Fruit fly (Drosophila melanogaster) whole organism, embryonic: ENCODE results near the gene mahe.

Experiments used
- B-H2 ChIP-seq: fragments of 200-800 bp; sonication (Bioruptor generic); optimal IDR thresholded peaks from 2 replicates; lab custom pipeline; 2018; ENCODE audit warnings: missing biosample characterization, mild to moderate bottlenecking, missing genetic modification characterization
- CG10565 ChIP-seq: fragments of 200-800 bp; sonication (Bioruptor generic); optimal IDR thresholded peaks from 3 replicates; lab custom pipeline; 2016; ENCODE audit warnings: missing biosample characterization, mild to moderate bottlenecking, missing genetic modification characterization
- CG14965 ChIP-seq: fragments of 200-800 bp; sonication (Bioruptor generic); optimal IDR thresholded peaks from 2 replicates; lab custom pipeline; 2016; ENCODE audit warnings: missing biosample characterization, missing genetic modification characterization, borderline replicate concordance
- CG15514 ChIP-seq: fragments of 200-800 bp; sonication (Bioruptor generic); optimal IDR thresholded peaks from 3 replicates; lab custom pipeline; 2017; ENCODE audit warnings: missing biosample characterization, missing genetic modification characterization, mild to moderate bottlenecking, moderate library complexity, missing genetic modification reagents
- CG1602 ChIP-seq: fragments of 200-800 bp; sonication (Bioruptor generic); optimal IDR thresholded peaks from 3 replicates; lab custom pipeline; 2016; ENCODE audit warnings: missing biosample characterization, missing genetic modification characterization
- CG17359 ChIP-seq: fragments of 200-800 bp; sonication (Bioruptor generic); optimal IDR thresholded peaks from 3 replicates; lab custom pipeline; 2018; ENCODE audit warnings: missing biosample characterization, mild to moderate bottlenecking, missing genetic modification characterization, moderate library complexity
- CG18011 ChIP-seq: fragments of 200-800 bp; sonication (Bioruptor generic); optimal IDR thresholded peaks from 2 replicates; lab custom pipeline; 2017; ENCODE audit warnings: missing biosample characterization, missing genetic modification characterization, mild to moderate bottlenecking, moderate library complexity, missing genotype
- CG2120 ChIP-seq: fragments of 200-800 bp; sonication (Bioruptor generic); optimal IDR thresholded peaks from 3 replicates; lab custom pipeline; 2016; ENCODE audit warnings: missing biosample characterization, missing genetic modification characterization
- CG2678 ChIP-seq: fragments of 200-800 bp; sonication (Bioruptor generic); optimal IDR thresholded peaks from 3 replicates; lab custom pipeline; 2019; ENCODE audit warnings: missing biosample characterization, mild to moderate bottlenecking, missing genetic modification characterization, moderate library complexity
- CG2712 ChIP-seq: fragments of 200-800 bp; optimal IDR thresholded peaks from 3 replicates; lab custom pipeline; 2019; ENCODE audit warnings: missing biosample characterization, mild to moderate bottlenecking, missing genetic modification characterization, moderate library complexity
- CG2875 ChIP-seq: fragments of 200-800 bp; sonication (Bioruptor generic); optimal IDR thresholded peaks from 2 replicates; lab custom pipeline; 2017; ENCODE audit warnings: missing biosample characterization, mild to moderate bottlenecking, missing genetic modification characterization, missing genetic modification reagents
- CG42726 ChIP-seq: fragments of 200-800 bp; sonication (Bioruptor generic); IDR thresholded peaks from 2 replicates; pipeline ENCODE4 v1.3.6; 2022; ENCODE audit warnings: missing biosample characterization, missing genetic modification characterization; ENCODE audit not compliant: partially characterized antibody
- CG4360 ChIP-seq: fragments of 200-800 bp; sonication (Bioruptor generic); IDR thresholded peaks from 2 replicates; pipeline ENCODE4 v1.3.6; 2022; ENCODE audit warnings: missing biosample characterization, missing genetic modification characterization
- CG4617 ChIP-seq: fragments of 200-800 bp; sonication (Bioruptor generic); optimal IDR thresholded peaks from 3 replicates; lab custom pipeline; 2016; ENCODE audit warnings: missing biosample characterization, missing genetic modification characterization, borderline replicate concordance
- CG5245 ChIP-seq: fragments of 200-800 bp; sonication (Bioruptor generic); optimal IDR thresholded peaks from 3 replicates; lab custom pipeline; 2016; ENCODE audit warnings: missing biosample characterization, missing genetic modification characterization
- CG6254 ChIP-seq: fragments of 200-800 bp; sonication (Bioruptor generic); optimal IDR thresholded peaks from 3 replicates; lab custom pipeline; 2017; ENCODE audit warnings: mild to moderate bottlenecking, missing biosample characterization, missing genetic modification reagents, missing genetic modification characterization
- CG7745 ChIP-seq: fragments of 200-800 bp; sonication (Bioruptor generic); optimal IDR thresholded peaks from 2 replicates; lab custom pipeline; 2018; ENCODE audit warnings: missing biosample characterization, mild to moderate bottlenecking, missing genetic modification characterization, moderate library complexity
- CG7786 ChIP-seq: fragments of 200-800 bp; sonication (Bioruptor generic); optimal IDR thresholded peaks from 2 replicates; lab custom pipeline; 2016; ENCODE audit warnings: missing biosample characterization, missing genetic modification characterization
- CG8089 ChIP-seq: fragments of 200-800 bp; sonication (Bioruptor generic); optimal IDR thresholded peaks from 3 replicates; lab custom pipeline; 2016; ENCODE audit warnings: missing biosample characterization, missing genetic modification characterization
- CG8944 ChIP-seq: fragments of 200-800 bp; sonication (Bioruptor generic); optimal IDR thresholded peaks from 3 replicates; lab custom pipeline; 2016; ENCODE audit warnings: missing biosample characterization, missing genetic modification characterization
- CG9797 ChIP-seq: fragments of 200-800 bp; sonication (Bioruptor generic); optimal IDR thresholded peaks from 3 replicates; lab custom pipeline; 2018; ENCODE audit warnings: missing biosample characterization, mild to moderate bottlenecking, missing genetic modification characterization
- Dfd ChIP-seq, 2 experiments: fragments of >200 bp; optimal IDR thresholded peaks; 2 replicates each; lab custom pipeline; 2017; ENCODE audit warnings: missing biosample characterization in 2 of 2, missing genetic modification characterization in 2 of 2
- Dref ChIP-seq: fragments of 200-800 bp; sonication (Bioruptor generic); IDR thresholded peaks from 2 replicates; pipeline ENCODE4 v1.3.6; 2022; ENCODE audit warnings: missing biosample characterization, missing genetic modification characterization
- E2f2 ChIP-seq: fragments of 200-800 bp; sonication (Bioruptor generic); IDR thresholded peaks from 2 replicates; pipeline ENCODE4 v1.3.6; 2022; ENCODE audit warnings: missing biosample characterization, missing genetic modification characterization
- Hmr ChIP-seq: fragments of 200-800 bp; sonication (Bioruptor generic); optimal IDR thresholded peaks from 3 replicates; lab custom pipeline; 2017; ENCODE audit warnings: mild to moderate bottlenecking, missing biosample characterization, missing genetic modification reagents, missing genetic modification characterization
- Hr51 ChIP-seq, 2 experiments: fragments of 200-800 bp; sonication (Bioruptor generic); optimal IDR thresholded peaks; 2 replicates in 1 of 2; 3 replicates in 1 of 2; lab custom pipeline; 2016 to 2018; ENCODE audit warnings: missing biosample characterization in 2 of 2, missing genetic modification characterization in 2 of 2, mild to moderate bottlenecking in 1 of 2, moderate library complexity in 1 of 2
- MBD-R2 ChIP-seq: fragments of 200-800 bp; sonication (Bioruptor generic); IDR thresholded peaks from 2 replicates; pipeline ENCODE4 v1.3.6; 2022; ENCODE audit warnings: missing biosample characterization, missing genetic modification characterization
- Med ChIP-seq: fragments of 200-800 bp; sonication (Bioruptor generic); peaks from one replicate; lab custom pipeline; 2016; ENCODE audit warnings: missing biosample characterization, missing genetic modification characterization, mild to moderate bottlenecking, inconsistent platforms, moderate library complexity
- NC2α ChIP-seq: fragments of 200-800 bp; sonication (Bioruptor generic); optimal IDR thresholded peaks from 2 replicates; lab custom pipeline; 2016; ENCODE audit warnings: missing biosample characterization, missing genetic modification characterization
- Nf-YB ChIP-seq: fragments of 200-800 bp; sonication (Bioruptor generic); optimal IDR thresholded peaks from 3 replicates; lab custom pipeline; 2019; ENCODE audit warnings: missing biosample characterization, mild to moderate bottlenecking, missing genetic modification characterization, moderate library complexity
- Sin3A ChIP-seq: fragments of >200 bp; optimal IDR thresholded peaks from 2 replicates; lab custom pipeline; 2018
- ab ChIP-seq: fragments of 200-800 bp; sonication (Bioruptor generic); optimal IDR thresholded peaks from 2 replicates; lab custom pipeline; 2016; ENCODE audit warnings: missing biosample characterization, missing genetic modification characterization
- al ChIP-seq: fragments of 200-800 bp; sonication (Bioruptor generic); IDR thresholded peaks from 2 replicates; pipeline ENCODE4 v1.3.6; 2022; ENCODE audit warnings: missing biosample characterization, missing genetic modification characterization
- bab2 ChIP-seq: fragments of 200-800 bp; sonication (Bioruptor generic); optimal IDR thresholded peaks from 2 replicates; lab custom pipeline; 2016; ENCODE audit warnings: missing biosample characterization, missing genetic modification characterization
- cas ChIP-seq: fragments of 200-800 bp; sonication (Bioruptor generic); IDR thresholded peaks from 2 replicates; pipeline ENCODE4 v1.3.6; 2022; ENCODE audit warnings: missing biosample characterization, missing genetic modification characterization
- cato ChIP-seq: fragments of 200-800 bp; sonication (Bioruptor generic); optimal IDR thresholded peaks from 2 replicates; lab custom pipeline; 2016; ENCODE audit warnings: missing biosample characterization, missing genetic modification characterization, borderline replicate concordance
- chn ChIP-seq: fragments of 200-800 bp; sonication (Bioruptor generic); optimal IDR thresholded peaks from 2 replicates; lab custom pipeline; 2016; ENCODE audit warnings: missing biosample characterization, missing genetic modification characterization
- crp ChIP-seq, 2 experiments: fragments of 200-800 bp; sonication (Bioruptor generic); optimal IDR thresholded peaks; 2 replicates in 1 of 2; 3 replicates in 1 of 2; lab custom pipeline; 2017; ENCODE audit warnings: missing biosample characterization in 2 of 2, missing genetic modification characterization in 2 of 2, mild to moderate bottlenecking in 1 of 2, moderate library complexity in 1 of 2
- grn ChIP-seq: fragments of 200-800 bp; sonication (Bioruptor generic); optimal IDR thresholded peaks from 3 replicates; lab custom pipeline; 2017; ENCODE audit warnings: missing biosample characterization, missing genetic modification characterization
- hb ChIP-seq: fragments of 200-800 bp; sonication (Bioruptor generic); IDR thresholded peaks from 3 replicates; pipeline ENCODE4 v1.3.6; 2022; ENCODE audit warnings: missing biosample characterization, missing genetic modification characterization; ENCODE audit not compliant: partially characterized antibody
- kni ChIP-seq: fragments of 200-800 bp; sonication (Bioruptor generic); optimal IDR thresholded peaks from 3 replicates; lab custom pipeline; 2017; ENCODE audit warnings: mild to moderate bottlenecking, missing biosample characterization, missing genetic modification reagents, missing genetic modification characterization
- nom ChIP-seq: fragments of 200-800 bp; sonication (Bioruptor generic); optimal IDR thresholded peaks from 2 replicates; lab custom pipeline; 2017; ENCODE audit warnings: missing biosample characterization, missing genetic modification characterization, mild to moderate bottlenecking, moderate library complexity, missing genetic modification reagents
- peb ChIP-seq: fragments of 200-800 bp; sonication (Bioruptor generic); IDR thresholded peaks from 2 replicates; pipeline ENCODE4 v1.3.6; 2022; ENCODE audit warnings: missing biosample characterization, missing genetic modification characterization
- prd ChIP-seq, 3 experiments: fragments of >200 bp in 2 of 3; fragments of 200-800 bp in 1 of 3; sonication (Bioruptor generic) in 1 of 3; optimal IDR thresholded peaks in 2 of 3; IDR thresholded peaks in 1 of 3; 2 replicates in 2 of 3; 3 replicates in 1 of 3; pipeline versions ENCODE4 v1.3.6 to Lab custom; 2017 to 2022; ENCODE audit warnings: missing biosample characterization in 1 of 3, missing genetic modification characterization in 1 of 3
- pros ChIP-seq: fragments of 200-800 bp; sonication (Bioruptor generic); optimal IDR thresholded peaks from 3 replicates; lab custom pipeline; 2019; ENCODE audit warnings: missing biosample characterization, mild to moderate bottlenecking, missing genetic modification characterization, moderate library complexity
- rib ChIP-seq: fragments of 200-800 bp; sonication (Bioruptor generic); IDR thresholded peaks from 2 replicates; pipeline ENCODE4 v1.3.6; 2022; ENCODE audit warnings: missing biosample characterization, missing genetic modification characterization

The mahe gene

dm6 chrX:7908239-7909068 lies 22.7 kb downstream of the mahe start, which contains the start of the genes dpr14 and spidey (continued):
- TF ChIP-seq NC2α (peak; percentile 79), CG17359 (tag; lab: Kevin White, UChicago) (peak; percentile 92), CG8944 (GFP tag; lab: Kevin White, UChicago) (peak; percentile 83), CG18011 (peak; percentile 71), crp (GFP tag; optimal IDR thresholded peaks at IDR 0.05; lab: Kevin White, UChicago) (peak in 1 of 2 experiments; percentile 36), CG2875 (GFP tag; lab: Kevin White, UChicago) (peak; percentile 86), CG7786 (GFP tag; lab: Kevin White, UChicago) (peak; percentile 90), hb (GFP tag; lab: Robert Waterston, UW) (no peak), al (GFP tag; lab: Robert Waterston, UW) (peak; percentile 88), pros (GFP tag; lab: Kevin White, UChicago) (peak; percentile 78), CG4617 (GFP tag; lab: Kevin White, UChicago) (peak; percentile 60), CG1602 (GFP tag; lab: Kevin White, UChicago) (peak; percentile 81), ab (GFP tag; lab: Kevin White, UChicago) (peak; percentile 81), chn (peak; percentile 80), CG2712 (tag; lab: Kevin White, UChicago) (peak; percentile 92), E2f2 (peak; percentile 66), Hmr (GFP tag; lab: Kevin White, UChicago) (peak; percentile 95), cas (GFP tag; lab: Robert Waterston, UW) (peak; percentile 67; the same call in 1 of the 2 replicates), rib (GFP tag; lab: Robert Waterston, UW) (peak; percentile 75), cato (peak; percentile 76), CG15514 (peak; percentile 84), MBD-R2 (peak; percentile 80; the same call in 1 of the 2 replicates), CG2120 (GFP tag; lab: Kevin White, UChicago) (peak; percentile 96), CG4360 (GFP tag; lab: Robert Waterston, UW) (peak; percentile 42), grn (GFP tag; lab: Kevin White, UChicago) (peak; percentile 36), CG14965 (GFP tag; lab: Kevin White, UChicago) (peak; percentile 36), CG7745 (tag; lab: Kevin White, UChicago) (no peak), CG9797 (peak; percentile 22), bab2 (peak; percentile 82), B-H2 (GFP tag; lab: Kevin White, UChicago) (peak; percentile 90), CG6254 (GFP tag; lab: Kevin White, UChicago) (peak; percentile 79), peb (peak; percentile 78), Sin3A (lab: Kevin White, UChicago) (no peak), nom (GFP tag; lab: Kevin White, UChicago) (peak; percentile 63), CG8089 (peak; percentile 75), CG10565 (GFP tag; lab: Kevin White, UChicago) (peak; percentile 31), CG5245 (GFP tag; lab: Kevin White, UChicago) (peak; percentile 74), prd (optimal IDR thresholded peaks at IDR 0.05; lab: Kevin White, UChicago) (no peak), prd (GFP tag; IDR thresholded peaks at IDR 0.05; lab: Robert Waterston, UW) (peak; percentile 93), Hr51 (GFP tag; optimal IDR thresholded peaks at IDR 0.05; lab: Kevin White, UChicago) (peak; percentile 80 to 91), Nf-YB (peak; percentile 74), CG2678 (tag; lab: Kevin White, UChicago) (peak; percentile 96), CG42726 (GFP tag; lab: Robert Waterston, UW) (no peak), Dref (GFP tag; lab: Robert Waterston, UW) (peak; percentile 58), Med (GFP tag; lab: Kevin White, UChicago) (peak; percentile 98), kni (GFP tag; lab: Kevin White, UChicago) (peak; percentile 86), Dfd (GFP tag; optimal IDR thresholded peaks at IDR 0.05; lab: Kevin White, UChicago) (no peak)
